Fruit fly (Drosophila melanogaster) whole organism, embryonic: ENCODE results near the gene TMEM216.

Experiments
- Adf1 ChIP-seq: fragments of 200-800 bp; sonication (Bioruptor generic); IDR thresholded peaks from 2 replicates; pipeline ENCODE4 v1.3.6; 2022; ENCODE audit warnings: missing biosample characterization, missing genetic modification characterization
- Atf3 ChIP-seq: fragments of 200-800 bp; sonication (Bioruptor generic); optimal IDR thresholded peaks from 3 replicates; lab custom pipeline; 2016; ENCODE audit warnings: missing biosample characterization, missing genetic modification characterization
- CG10565 ChIP-seq: fragments of 200-800 bp; sonication (Bioruptor generic); optimal IDR thresholded peaks from 3 replicates; lab custom pipeline; 2016; ENCODE audit warnings: missing biosample characterization, mild to moderate bottlenecking, missing genetic modification characterization
- CG10654 ChIP-seq: fragments of 200-800 bp; sonication (Bioruptor generic); optimal IDR thresholded peaks from 2 replicates; lab custom pipeline; 2016; ENCODE audit warnings: missing biosample characterization, missing genetic modification characterization
- CG11723 ChIP-seq: fragments of 200-800 bp; sonication (Bioruptor generic); optimal IDR thresholded peaks from 2 replicates; lab custom pipeline; 2017; ENCODE audit warnings: missing biosample characterization, mild to moderate bottlenecking, missing genetic modification characterization
- CG13287 ChIP-seq: fragments of 200-800 bp; sonication (Bioruptor generic); IDR thresholded peaks from 2 replicates; pipeline ENCODE4 v1.3.6; 2022; ENCODE audit warnings: missing biosample characterization, missing genetic modification characterization; ENCODE audit not compliant: partially characterized antibody
- CG13775 ChIP-seq: fragments of 200-800 bp; sonication (Bioruptor generic); optimal IDR thresholded peaks from 3 replicates; lab custom pipeline; 2017; ENCODE audit warnings: missing biosample characterization, mild to moderate bottlenecking, missing genetic modification characterization
- CG15011 ChIP-seq: fragments of 200-800 bp; sonication (Bioruptor generic); optimal IDR thresholded peaks from 3 replicates; lab custom pipeline; 2018; ENCODE audit warnings: missing biosample characterization, mild to moderate bottlenecking, missing genetic modification characterization
- CG15479 ChIP-seq: fragments of 200-800 bp; sonication (Bioruptor generic); optimal IDR thresholded peaks from 3 replicates; lab custom pipeline; 2019; ENCODE audit warnings: missing biosample characterization, mild to moderate bottlenecking, missing genetic modification characterization, moderate library complexity
- CG16813 ChIP-seq: fragments of 200-800 bp; sonication (Bioruptor generic); IDR thresholded peaks from 3 replicates; pipeline ENCODE4 v1.3.6; 2022; ENCODE audit warnings: missing biosample characterization, missing genetic modification characterization; ENCODE audit not compliant: partially characterized antibody
- CG16815 ChIP-seq: fragments of 200-800 bp; sonication (Bioruptor generic); optimal IDR thresholded peaks from 3 replicates; lab custom pipeline; 2017; ENCODE audit warnings: missing biosample characterization, mild to moderate bottlenecking, missing genetic modification characterization
- CG1792 ChIP-seq: fragments of 200-800 bp; sonication (Bioruptor generic); optimal IDR thresholded peaks from 2 replicates; lab custom pipeline; 2016; ENCODE audit warnings: missing biosample characterization, missing genetic modification characterization
- CG2120 ChIP-seq: fragments of 200-800 bp; sonication (Bioruptor generic); optimal IDR thresholded peaks from 3 replicates; lab custom pipeline; 2016; ENCODE audit warnings: missing biosample characterization, missing genetic modification characterization
- CG33557 ChIP-seq: fragments of 200-800 bp; sonication (Bioruptor generic); optimal IDR thresholded peaks from 2 replicates; lab custom pipeline; 2019; ENCODE audit warnings: missing biosample characterization, mild to moderate bottlenecking, missing genetic modification characterization, moderate library complexity
- CG6272 ChIP-seq: fragments of 200-800 bp; sonication (Bioruptor generic); IDR thresholded peaks from 2 replicates; pipeline ENCODE4 v1.3.6; 2022; ENCODE audit warnings: missing biosample characterization, missing genetic modification characterization
- CG7963 ChIP-seq: fragments of 200-800 bp; sonication (Bioruptor generic); IDR thresholded peaks from 3 replicates; pipeline ENCODE4 v1.3.6; 2022; ENCODE audit warnings: missing biosample characterization, missing genetic modification characterization; ENCODE audit not compliant: partially characterized antibody
- CG8944 ChIP-seq: fragments of 200-800 bp; sonication (Bioruptor generic); optimal IDR thresholded peaks from 3 replicates; lab custom pipeline; 2016; ENCODE audit warnings: missing biosample characterization, missing genetic modification characterization
- CoRest ChIP-seq: fragments of 200-800 bp; sonication (Bioruptor generic); optimal IDR thresholded peaks from 3 replicates; lab custom pipeline; 2018; ENCODE audit warnings: missing biosample characterization, mild to moderate bottlenecking, missing genetic modification characterization, moderate library complexity
- D19A ChIP-seq: fragments of 200-800 bp; optimal IDR thresholded peaks from 3 replicates; lab custom pipeline; 2019; ENCODE audit warnings: missing biosample characterization, mild to moderate bottlenecking, missing genetic modification characterization, moderate library complexity
- E2f2 ChIP-seq: fragments of 200-800 bp; sonication (Bioruptor generic); IDR thresholded peaks from 2 replicates; pipeline ENCODE4 v1.3.6; 2022; ENCODE audit warnings: missing biosample characterization, missing genetic modification characterization
- Hey ChIP-seq: fragments of 200-800 bp; sonication (Bioruptor generic); optimal IDR thresholded peaks from 3 replicates; lab custom pipeline; 2018; ENCODE audit warnings: missing biosample characterization, mild to moderate bottlenecking, missing genetic modification characterization
- Hr3 ChIP-seq: fragments of 200-800 bp; sonication (Bioruptor generic); optimal IDR thresholded peaks from 3 replicates; lab custom pipeline; 2016; ENCODE audit warnings: missing biosample characterization, missing genetic modification characterization
- Hr51 ChIP-seq, 2 experiments: fragments of 200-800 bp; sonication (Bioruptor generic); optimal IDR thresholded peaks; 2 replicates in 1 of 2; 3 replicates in 1 of 2; lab custom pipeline; 2016 to 2018; ENCODE audit warnings: missing biosample characterization in 2 of 2, missing genetic modification characterization in 2 of 2, mild to moderate bottlenecking in 1 of 2, moderate library complexity in 1 of 2
- Myb ChIP-seq: fragments of 200-800 bp; sonication (Bioruptor generic); optimal IDR thresholded peaks from 2 replicates; lab custom pipeline; 2016; ENCODE audit warnings: missing biosample characterization, missing genetic modification characterization
- Neu2 ChIP-seq: fragments of 200-800 bp; sonication (Bioruptor generic); optimal IDR thresholded peaks from 3 replicates; lab custom pipeline; 2016; ENCODE audit warnings: missing biosample characterization, missing genetic modification characterization, borderline replicate concordance
- Poxn ChIP-seq: fragments of 200-800 bp; sonication (Bioruptor generic); IDR thresholded peaks from 2 replicates; pipeline ENCODE4 v1.3.6; 2022; ENCODE audit warnings: missing biosample characterization, missing genetic modification characterization
- Scr ChIP-seq: fragments of 200-800 bp; sonication (Bioruptor generic); IDR thresholded peaks from 2 replicates; pipeline ENCODE4 v1.3.6; 2022; ENCODE audit warnings: missing biosample characterization, missing genetic modification characterization; ENCODE audit not compliant: partially characterized antibody
- Sin3A ChIP-seq: fragments of >200 bp; optimal IDR thresholded peaks from 2 replicates; lab custom pipeline; 2018
- Sry-β ChIP-seq: fragments of 200-800 bp; sonication (Bioruptor generic); optimal IDR thresholded peaks from 2 replicates; lab custom pipeline; 2018; ENCODE audit warnings: missing biosample characterization, mild to moderate bottlenecking, missing genetic modification characterization, moderate library complexity
- Usf ChIP-seq: fragments of 200-800 bp; sonication (Bioruptor generic); optimal IDR thresholded peaks from 2 replicates; lab custom pipeline; 2017; ENCODE audit warnings: missing genotype, missing biosample characterization, missing genetic modification characterization
- aop ChIP-seq: fragments of 200-800 bp; sonication (Bioruptor generic); IDR thresholded peaks from 2 replicates; pipeline ENCODE4 v1.3.6; 2022; ENCODE audit warnings: missing biosample characterization, missing genetic modification characterization
- emc ChIP-seq: fragments of 200-800 bp; sonication (Bioruptor generic); optimal IDR thresholded peaks from 2 replicates; lab custom pipeline; 2016; ENCODE audit warnings: missing biosample characterization, missing genetic modification characterization
- exex ChIP-seq: fragments of 200-800 bp; sonication (Bioruptor generic); optimal IDR thresholded peaks from 4 replicates; lab custom pipeline; 2018; ENCODE audit warnings: missing biosample characterization, mild to moderate bottlenecking, missing genetic modification characterization, moderate library complexity
- gt ChIP-seq: fragments of 200-800 bp; sonication (Bioruptor generic); IDR thresholded peaks from 2 replicates; pipeline ENCODE4 v1.3.6; 2022; ENCODE audit warnings: missing biosample characterization, missing genetic modification characterization
- h ChIP-seq: fragments of >200 bp; optimal IDR thresholded peaks from 2 replicates; lab custom pipeline; 2017
- jing ChIP-seq: fragments of 200-800 bp; sonication (Bioruptor generic); optimal IDR thresholded peaks from 2 replicates; lab custom pipeline; 2018; ENCODE audit warnings: missing biosample characterization, mild to moderate bottlenecking, missing genetic modification characterization
- jumu ChIP-seq: fragments of 200-800 bp; sonication (Bioruptor generic); optimal IDR thresholded peaks from 3 replicates; lab custom pipeline; 2016; ENCODE audit warnings: missing biosample characterization, missing genetic modification characterization
- kay ChIP-seq: fragments of 200-800 bp; sonication (Bioruptor generic); optimal IDR thresholded peaks from 2 replicates; lab custom pipeline; 2016; ENCODE audit warnings: missing biosample characterization, missing genetic modification characterization
- maf-S ChIP-seq: fragments of 200-800 bp; sonication (Bioruptor generic); optimal IDR thresholded peaks from 2 replicates; lab custom pipeline; 2016; ENCODE audit warnings: missing biosample characterization, missing genetic modification characterization
- nerfin-1 ChIP-seq: fragments of 200-800 bp; sonication (Bioruptor generic); optimal IDR thresholded peaks from 3 replicates; lab custom pipeline; 2019; ENCODE audit warnings: missing biosample characterization, mild to moderate bottlenecking, missing genetic modification characterization, moderate library complexity
- oc ChIP-seq: fragments of 200-800 bp; sonication (Bioruptor generic); optimal IDR thresholded peaks from 2 replicates; lab custom pipeline; 2018; ENCODE audit warnings: missing biosample characterization, mild to moderate bottlenecking, missing genetic modification characterization, moderate library complexity
- org-1 ChIP-seq: fragments of 200-800 bp; sonication (Bioruptor generic); optimal IDR thresholded peaks from 2 replicates; lab custom pipeline; 2017; ENCODE audit warnings: missing biosample characterization, missing genetic modification characterization
- sd ChIP-seq: fragments of 200-800 bp; sonication (Bioruptor generic); optimal IDR thresholded peaks from 3 replicates; lab custom pipeline; 2018; ENCODE audit warnings: missing biosample characterization, mild to moderate bottlenecking, missing genetic modification characterization, moderate library complexity
- ssp ChIP-seq: fragments of 200-800 bp; sonication (Bioruptor generic); IDR thresholded peaks from 2 replicates; pipeline ENCODE4 v1.3.6; 2022; ENCODE audit warnings: missing biosample characterization, missing genetic modification characterization
- toy ChIP-seq: fragments of 200-800 bp; sonication (Bioruptor generic); IDR thresholded peaks from 2 replicates; pipeline ENCODE4 v1.3.6; 2022; ENCODE audit warnings: missing biosample characterization, missing genetic modification characterization
- trem ChIP-seq: fragments of 200-800 bp; optimal IDR thresholded peaks from 3 replicates; lab custom pipeline; 2019; ENCODE audit warnings: missing biosample characterization, mild to moderate bottlenecking, missing genetic modification characterization, moderate library complexity
- twi ChIP-seq: fragments of 200-800 bp; optimal IDR thresholded peaks from 2 replicates; lab custom pipeline; 2019; ENCODE audit warnings: missing biosample characterization, mild to moderate bottlenecking, missing genetic modification characterization, moderate library complexity
- vnd ChIP-seq: fragments of 200-800 bp; sonication (Bioruptor generic); IDR thresholded peaks from 3 replicates; pipeline ENCODE4 v1.3.6; 2022; ENCODE audit warnings: missing biosample characterization, missing genetic modification characterization; ENCODE audit not compliant: partially characterized antibody
- wdn ChIP-seq: fragments of 200-800 bp; sonication (Bioruptor generic); IDR thresholded peaks from 2 replicates; pipeline ENCODE4 v1.3.6; 2022; ENCODE audit warnings: missing biosample characterization, missing genetic modification characterization
- z ChIP-seq: fragments of 200-800 bp; sonication (Bioruptor generic); IDR thresholded peaks from 3 replicates; pipeline ENCODE4 v1.3.6; 2022; ENCODE audit warnings: missing biosample characterization, missing genetic modification characterization

Gene TMEM216

dm6 chr3R:8731597-8732263 is 15.7 kb downstream of the TMEM216 start, which contains the start of the genes M1BP and CG8202 (continued):
- TF ChIP-seq toy (no peak; the same call in 1 of the 2 replicates), Atf3 (GFP tag; lab: Kevin White, UChicago) (no peak), org-1 (GFP tag; lab: Kevin White, UChicago) (peak; percentile 71), CG1792 (GFP tag; lab: Kevin White, UChicago) (peak; percentile 31), ssp (GFP tag; lab: Robert Waterston, UW) (peak; percentile 56; the same call in 1 of the 2 replicates), Myb (GFP tag; lab: Kevin White, UChicago) (peak; percentile 41), Usf (GFP tag; lab: Kevin White, UChicago) (peak; percentile 87), CG16813 (GFP tag; lab: Robert Waterston, UW) (no peak), CG16815 (GFP tag; lab: Kevin White, UChicago) (peak; percentile 86), Hr51 (GFP tag; optimal IDR thresholded peaks at IDR 0.05; lab: Kevin White, UChicago) (peak; percentile 50 to 93), CG13775 (GFP tag; lab: Kevin White, UChicago) (peak; percentile 95), CG10654 (GFP tag; lab: Kevin White, UChicago) (peak; percentile 85), CG33557 (GFP tag; lab: Kevin White, UChicago) (peak; percentile 94), CG15011 (GFP tag; lab: Kevin White, UChicago) (no peak), CoRest (tag; lab: Kevin White, UChicago) (peak; percentile 97), CG10565 (GFP tag; lab: Kevin White, UChicago) (peak; percentile 43), exex (tag; lab: Kevin White, UChicago) (peak; percentile 66), Scr (GFP tag; lab: Robert Waterston, UW) (no peak), jumu (GFP tag; lab: Kevin White, UChicago) (peak; percentile 7), CG7963 (GFP tag; lab: Robert Waterston, UW) (no peak), twi (peak; percentile 89), trem (tag; lab: Kevin White, UChicago) (peak; percentile 87), oc (no peak), Adf1 (GFP tag; lab: Robert Waterston, UW) (peak; percentile 22; the same call in 1 of the 2 replicates), z (GFP tag; lab: Robert Waterston, UW) (no peak), aop (GFP tag; lab: Robert Waterston, UW) (0 out of 2 replicates have a peak, but pooled peaks have one; percentile 4), CG13287 (GFP tag; lab: Robert Waterston, UW) (no peak), h (lab: Kevin White, UChicago) (no peak), D19A (no peak), Sry-β (GFP tag; lab: Kevin White, UChicago) (peak; percentile 51), gt (GFP tag; lab: Robert Waterston, UW) (no peak), maf-S (no peak), CG11723 (GFP tag; lab: Kevin White, UChicago) (peak; percentile 87), CG8944 (peak; percentile 39), Hr3 (GFP tag; lab: Kevin White, UChicago) (peak; percentile 94), Poxn (GFP tag; lab: Robert Waterston, UW) (no peak), CG6272 (peak; percentile 59; the same call in 1 of the 2 replicates), E2f2 (GFP tag; lab: Robert Waterston, UW) (no peak; the same call in 1 of the 2 replicates), Hey (tag; lab: Kevin White, UChicago) (no peak), Sin3A (no peak), nerfin-1 (tag; lab: Kevin White, UChicago) (peak; percentile 90), sd (tag; lab: Kevin White, UChicago) (peak; percentile 93), vnd (GFP tag; lab: Robert Waterston, UW) (no peak), wdn (GFP tag; lab: Robert Waterston, UW) (peak; percentile 53), CG15479 (GFP tag; lab: Kevin White, UChicago) (peak; percentile 34), emc (GFP tag; lab: Kevin White, UChicago) (peak; percentile 12), CG2120 (GFP tag; lab: Kevin White, UChicago) (peak; percentile 82), jing (GFP tag; lab: Kevin White, UChicago) (no peak), kay (peak; percentile 49), Neu2 (GFP tag; lab: Kevin White, UChicago) (no peak)
